Worm (Caenorhabditis elegans) whole organism, L1 larva: ENCODE data around the gene haf-8.

Source experiments
- egl-13 ChIP-seq: sonication (generic microtip); optimal IDR thresholded peaks from 2 replicates; lab custom pipeline; 2016; ENCODE audit warnings: missing genotype, missing genetic modification reagents, missing genetic modification characterization, missing compliant biosample characterization
- fkh-8 ChIP-seq: sonication (generic microtip); optimal IDR thresholded peaks from 2 replicates; lab custom pipeline; 2016; ENCODE audit warnings: mild to moderate bottlenecking, missing genetic modification characterization, missing compliant biosample characterization

DNA sequence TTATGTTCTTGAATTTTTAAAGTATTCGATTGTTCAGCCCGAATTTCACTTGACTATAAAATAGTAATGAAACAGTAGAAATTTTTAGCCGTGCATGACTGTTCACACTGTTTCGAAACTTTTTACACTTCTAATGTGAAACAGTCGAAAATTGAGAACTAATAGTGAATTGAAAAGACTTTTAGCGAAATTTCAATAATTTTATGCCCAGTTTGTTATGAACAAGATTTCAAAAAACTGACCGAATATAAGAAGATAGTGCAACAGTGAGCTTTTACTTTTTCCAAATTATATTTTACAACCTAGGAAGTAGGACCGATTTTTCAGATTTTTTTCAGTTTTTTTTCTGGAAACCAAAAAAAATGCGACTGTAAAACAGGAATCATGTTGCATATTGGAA, 5.2 kb upstream of the haf-8 start:
- TF ChIP-seq fkh-8 (tag; lab: Kevin White, UChicago), result no peak
- TF ChIP-seq egl-13 (tag; lab: Kevin White, UChicago), result no peak
